Worm (Caenorhabditis elegans) whole organism, midembryonic: ENCODE results near the gene ndua-1.

Experiments used
- T22C8.4 ChIP-seq: fragments of 200-800 bp; sonication (Bioruptor generic); IDR thresholded peaks from 2 replicates; pipeline ENCODE4 v1.3.6; 2022; ENCODE audit warnings: missing genetic modification characterization, missing compliant biosample characterization
- klf-2 ChIP-seq: fragments of 200-800 bp; sonication (Bioruptor generic); conservative IDR thresholded peaks from 2 replicates; pipeline ENCODE4 v1.3.6; 2022; ENCODE audit warnings: missing genetic modification reagents, missing genetic modification characterization, missing compliant biosample characterization
- ref-1 ChIP-seq: fragments of 200-800 bp; sonication (Bioruptor generic); conservative IDR thresholded peaks from 2 replicates; pipeline ENCODE4 v1.3.6; 2022; ENCODE audit warnings: missing genetic modification reagents, missing genetic modification characterization, missing compliant biosample characterization
- ztf-29 ChIP-seq: fragments of 200-800 bp; sonication (Bioruptor generic); IDR thresholded peaks from 2 replicates; pipeline ENCODE4 v1.3.6; 2022; ENCODE audit warnings: missing genetic modification reagents, missing genetic modification characterization, missing compliant biosample characterization

DNA sequence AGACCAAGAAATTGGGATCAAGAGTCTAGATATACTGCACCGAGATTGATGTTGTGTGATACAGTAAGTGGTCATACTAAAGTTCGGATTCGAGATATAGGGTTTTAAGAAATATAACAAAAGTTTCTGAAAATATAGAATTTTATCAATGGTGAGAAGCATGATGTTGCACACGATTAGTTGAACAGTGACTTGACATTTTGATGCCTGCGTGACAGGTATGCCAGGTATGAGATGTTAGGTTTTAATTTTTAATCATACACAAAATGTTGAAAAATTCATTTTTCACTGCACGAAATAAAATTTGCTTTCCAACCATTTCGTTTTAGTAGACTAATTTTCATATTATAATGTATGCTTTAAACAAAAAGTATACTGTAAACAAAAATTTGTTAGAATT, 21.3 kb downstream of the ndua-1 start:
- no peak for TF ChIP-seq klf-2 (GFP tag; lab: Robert Waterston, UW)
- no peak for TF ChIP-seq T22C8.4 (GFP tag; lab: Robert Waterston, UW)
- no peak for TF ChIP-seq ref-1
- TF ChIP-seq ztf-29 (GFP tag; lab: Robert Waterston, UW): no peak
